Fruit fly (Drosophila melanogaster): ENCODE measurements around the gene Naxe.

Gene Naxe

DNA sequence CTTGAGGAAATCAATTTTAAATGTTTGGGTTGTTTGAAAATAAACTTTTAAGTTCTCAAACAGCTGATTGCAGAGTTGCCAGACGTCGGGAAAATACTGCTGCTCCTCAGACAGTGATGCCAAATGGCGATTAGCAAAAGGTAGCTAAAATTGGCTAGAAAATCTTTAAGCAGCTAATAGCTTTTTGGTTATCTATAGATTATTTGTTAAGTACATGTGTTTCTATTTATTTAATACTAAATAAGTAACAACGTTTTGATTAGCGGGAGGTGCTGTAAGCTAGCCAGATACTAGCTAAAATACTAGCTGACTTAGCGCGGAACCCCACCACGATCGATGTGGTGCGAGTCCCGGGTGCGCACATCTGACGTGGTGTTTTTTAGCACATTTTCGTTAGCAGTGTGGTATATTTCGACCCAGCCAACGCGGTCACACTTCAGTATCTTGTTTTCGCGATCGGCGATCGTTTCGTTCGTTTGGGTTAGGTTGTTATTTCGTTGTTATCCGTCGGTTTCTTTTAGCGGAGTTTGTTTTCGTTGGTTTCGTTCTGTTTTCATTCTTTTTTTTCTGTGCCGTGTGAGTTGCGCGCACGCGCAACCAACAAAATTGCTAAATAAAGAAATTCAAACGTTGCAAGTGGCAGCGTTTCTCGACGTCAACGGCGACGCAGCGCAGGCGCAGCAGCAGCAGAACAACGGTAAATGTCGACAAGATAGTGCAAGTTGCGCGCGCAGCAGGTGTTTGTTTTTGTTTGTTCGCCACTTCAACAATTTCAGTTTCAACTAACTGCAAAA is at the start of gene Naxe, which contains the start of gene RhoU:
TSS of gene Naxe (minus strand) at position 77 of the 794 bp plus-strand sequence.
TSS of gene RhoU (plus strand) at position 433 of the 794 bp plus-strand sequence.
- TF ChIP-seq CG8478 (optimal IDR thresholded peaks at IDR 0.05) (no peak), CTCF (optimal IDR thresholded peaks at IDR 0.05) (peak; percentile 8 to 48)

DNA sequence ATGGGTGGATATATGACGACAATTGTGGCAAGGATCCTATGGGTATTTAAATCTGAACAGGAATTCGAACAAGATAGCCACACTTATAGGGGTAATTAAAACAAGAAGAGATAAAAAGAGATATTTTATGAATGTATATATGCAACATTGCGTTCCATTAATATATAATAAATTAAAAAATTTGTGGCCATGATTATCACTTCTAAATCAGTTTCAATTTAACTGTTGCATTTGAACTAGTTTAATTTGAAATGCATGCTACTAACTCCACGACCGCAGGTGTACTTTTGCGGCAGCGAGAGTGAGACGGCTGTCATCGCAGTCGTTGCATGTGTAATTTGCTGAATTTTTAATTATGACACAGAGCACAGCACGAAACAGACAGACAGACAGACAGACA is 41.2 kb upstream of the Naxe start:
- no peak for TF ChIP-seq CTCF (optimal IDR thresholded peaks at IDR 0.05)
- no peak for TF ChIP-seq CG8478 (optimal IDR thresholded peaks at IDR 0.05)

DNA sequence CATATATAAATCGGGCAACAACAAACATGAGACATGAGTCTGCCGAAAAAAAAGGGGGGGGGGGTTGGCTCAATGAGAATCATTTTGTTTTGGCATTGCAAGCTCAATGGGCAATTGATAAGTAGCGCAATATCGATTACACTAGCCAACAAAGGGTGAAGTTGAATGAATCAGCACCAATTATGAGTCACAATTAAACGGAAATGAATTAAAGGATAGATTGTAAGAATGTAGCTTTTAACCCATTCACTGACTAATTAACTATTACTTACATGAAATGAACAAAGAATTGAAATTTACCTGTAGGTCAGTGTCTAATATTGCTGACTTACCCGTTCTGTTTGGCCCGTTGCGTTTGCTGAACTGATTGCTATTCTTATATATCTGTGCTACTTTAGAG is 39.7 kb upstream of the Naxe start:
- TF ChIP-seq CG8478 (optimal IDR thresholded peaks at IDR 0.05), result no peak
- no peak for TF ChIP-seq CTCF (optimal IDR thresholded peaks at IDR 0.05)

DNA sequence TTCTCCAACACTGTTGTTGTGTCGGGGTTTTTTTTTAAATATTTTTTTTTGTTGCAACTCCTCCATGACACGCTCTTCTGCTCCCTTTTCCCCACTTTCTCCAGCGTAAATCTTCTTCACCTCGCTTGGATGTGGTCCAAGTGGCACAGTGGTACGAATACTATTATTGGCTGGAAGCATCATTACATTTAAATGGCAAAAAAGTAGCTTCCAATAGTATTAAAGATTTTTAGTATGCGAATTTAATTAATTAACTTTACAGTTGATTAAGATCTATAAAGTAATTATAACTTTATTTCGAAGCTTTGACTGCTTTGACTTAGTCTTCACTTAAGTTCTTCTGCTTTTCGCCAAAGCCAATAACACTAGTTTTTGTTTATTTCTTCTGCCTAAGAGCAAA is 32.4 kb upstream of the Naxe start:
- no peak for TF ChIP-seq CTCF (optimal IDR thresholded peaks at IDR 0.05)
- TF ChIP-seq CG8478 (optimal IDR thresholded peaks at IDR 0.05), result no peak

DNA sequence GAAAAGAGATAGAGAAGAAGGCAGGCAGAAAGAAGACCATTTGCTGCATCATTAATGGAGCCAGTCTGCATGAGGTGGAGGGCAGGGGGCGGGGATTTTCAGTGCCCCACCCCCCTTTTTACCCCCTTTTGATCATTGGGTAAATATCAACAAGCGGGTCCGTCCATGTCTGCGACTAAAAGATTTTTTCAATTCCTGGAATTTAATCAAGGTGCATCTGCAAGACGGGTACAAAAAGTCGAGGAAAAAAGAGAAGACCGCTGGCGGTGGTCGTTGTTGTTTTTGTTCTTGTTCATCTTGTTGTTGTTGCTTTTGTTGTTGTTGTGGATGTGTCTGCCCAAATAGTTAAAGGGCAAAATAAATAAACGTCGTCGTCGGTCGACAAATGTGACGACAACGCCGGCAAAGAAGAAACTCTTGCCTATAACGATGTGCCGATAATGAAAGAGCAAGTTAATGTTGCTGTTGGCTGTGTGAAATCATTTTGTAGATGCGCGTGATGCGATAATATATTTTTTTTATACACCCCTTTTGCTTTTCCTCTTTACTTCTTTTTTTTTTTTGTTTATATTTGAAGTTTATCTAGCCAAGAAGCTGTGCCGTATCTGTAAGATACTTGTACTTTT is 29.7 kb upstream of the Naxe start:
- TF ChIP-seq CG8478 (optimal IDR thresholded peaks at IDR 0.05) (no peak), CTCF (optimal IDR thresholded peaks at IDR 0.05) (no peak)

dm6 chrX:10113910-10114790 is 28.2 kb upstream of the Naxe start:
- no peak for TF ChIP-seq CTCF (optimal IDR thresholded peaks at IDR 0.05)
- no peak for TF ChIP-seq CG8478 (optimal IDR thresholded peaks at IDR 0.05)

dm6 chrX:10110898-10111297 is 24.9 kb upstream of the Naxe start:
- no peak for TF ChIP-seq CG8478 (optimal IDR thresholded peaks at IDR 0.05)
- no peak for TF ChIP-seq CTCF (optimal IDR thresholded peaks at IDR 0.05)

DNA sequence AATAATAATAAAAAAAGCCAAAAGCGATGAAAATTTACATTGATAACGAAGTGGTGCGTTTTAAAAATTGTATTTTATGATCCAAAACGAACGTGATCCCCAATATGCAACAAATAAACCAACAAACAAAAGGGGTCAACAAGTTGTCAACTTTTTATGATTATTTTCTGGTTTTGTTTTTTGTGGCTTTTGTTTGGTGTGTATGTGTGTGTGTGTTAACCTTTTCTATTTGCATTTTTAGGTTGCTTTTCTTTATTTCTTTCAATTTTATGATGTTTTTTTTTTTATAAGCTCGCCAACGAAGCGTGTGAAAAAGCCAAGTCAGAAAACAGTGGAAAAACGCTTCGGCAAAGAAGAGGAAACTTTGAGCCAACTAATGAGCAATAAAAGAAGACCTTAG is 22.3 kb upstream of the Naxe start:
- TF ChIP-seq CTCF (optimal IDR thresholded peaks at IDR 0.05) (no peak), CG8478 (optimal IDR thresholded peaks at IDR 0.05) (no peak)

- no peak for TF ChIP-seq CG8478 (optimal IDR thresholded peaks at IDR 0.05)
- TF ChIP-seq CTCF (optimal IDR thresholded peaks at IDR 0.05), result no peak
These were observed 20.7 kb upstream of the Naxe start for dm6 chrX:10106562-10107147.

dm6 chrX:10105701-10106307 is 19.8 kb upstream of the Naxe start:
- TF ChIP-seq CG8478 (optimal IDR thresholded peaks at IDR 0.05) (no peak), CTCF (optimal IDR thresholded peaks at IDR 0.05) (no peak)

- no peak for TF ChIP-seq CG8478 (optimal IDR thresholded peaks at IDR 0.05)
- no peak for TF ChIP-seq CTCF (optimal IDR thresholded peaks at IDR 0.05)
These were observed 18.5 kb upstream of the Naxe start for dm6 chrX:10104477-10104876.

DNA sequence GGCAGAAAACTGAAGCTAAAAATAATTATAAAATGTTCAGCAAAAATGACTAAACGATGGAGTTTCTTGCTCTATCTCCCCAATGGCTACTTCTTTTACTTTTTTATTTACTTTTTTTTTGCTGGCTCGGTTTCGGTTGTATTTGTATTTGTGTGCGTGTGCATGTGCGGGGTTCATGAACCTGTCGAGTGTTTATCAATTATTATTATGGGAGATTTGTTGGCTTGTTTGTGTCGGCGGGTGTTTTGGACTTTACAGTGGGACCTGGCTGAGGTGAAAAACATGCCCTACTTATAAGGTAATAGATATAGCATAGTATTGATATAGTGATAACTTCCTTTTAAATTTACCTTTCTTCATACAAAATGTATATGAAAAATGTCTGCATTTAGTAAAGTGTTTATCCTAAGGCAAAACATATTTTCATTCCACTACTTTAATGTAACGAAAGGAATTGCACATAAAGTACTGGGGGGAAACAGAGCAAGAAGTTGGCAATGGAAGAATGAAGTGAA is 17.7 kb upstream of the Naxe start:
- no peak for TF ChIP-seq CTCF (optimal IDR thresholded peaks at IDR 0.05)
- TF ChIP-seq CG8478 (optimal IDR thresholded peaks at IDR 0.05), result no peak

DNA sequence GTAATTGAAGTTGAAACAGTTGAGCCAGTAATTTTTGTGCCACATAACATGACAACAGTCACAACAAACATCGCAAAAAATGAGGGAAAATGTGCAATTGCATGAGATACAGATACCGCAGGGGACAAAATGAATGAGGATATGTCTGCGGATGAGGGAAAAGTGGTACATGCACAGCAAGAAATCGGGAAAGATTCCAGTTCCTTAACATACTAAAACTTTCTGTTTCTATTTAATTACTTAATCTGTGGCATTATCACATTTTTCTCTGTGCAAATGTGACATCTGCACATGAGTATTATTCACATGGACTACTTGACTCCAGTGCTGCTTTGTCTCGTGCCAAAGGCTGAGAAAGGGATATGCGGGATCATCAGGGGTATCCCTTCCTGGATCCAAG is 6.8 kb upstream of the Naxe start:
- TF ChIP-seq CG8478 (optimal IDR thresholded peaks at IDR 0.05) (no peak), CTCF (optimal IDR thresholded peaks at IDR 0.05) (no peak)

dm6 chrX:10089188-10089587 is 3.2 kb upstream of the Naxe start:
- TF ChIP-seq CG8478 (optimal IDR thresholded peaks at IDR 0.05) (no peak), CTCF (optimal IDR thresholded peaks at IDR 0.05) (no peak)

All from S2 (cell line).